Worm (Caenorhabditis elegans) whole organism, L4 larva: ENCODE results near the gene eri-9.
A peak's percentile ranks its signal among the peaks of the same experiment; 100 is the strongest.

Experiments used
- D1046.2 ChIP-seq: fragments of 200-800 bp; sonication (Bioruptor generic); IDR thresholded peaks from 2 replicates; pipeline ENCODE4 v1.3.6; 2022; ENCODE audit warnings: missing genetic modification characterization, missing compliant biosample characterization
- F37D6.2 ChIP-seq: sonication (generic microtip); optimal IDR thresholded peaks from 2 replicates; lab custom pipeline; 2016; ENCODE audit warnings: mild to moderate bottlenecking, missing genetic modification characterization, missing compliant biosample characterization
- R02D3.7 ChIP-seq: fragments of 150-350 bp; sonication (generic microtip); optimal IDR thresholded peaks from 3 replicates; lab custom pipeline; 2014; ENCODE audit warnings: missing biosample characterization, missing genetic modification characterization
- Y5F2A.4 ChIP-seq: fragments of 200-800 bp; sonication (Bioruptor generic); optimal IDR thresholded peaks from 2 replicates; lab custom pipeline; 2018; ENCODE audit warnings: mild to moderate bottlenecking, missing genetic modification characterization, missing compliant biosample characterization
- Y75B8A.6 ChIP-seq: fragments of 200-800 bp; sonication (Bioruptor generic); IDR thresholded peaks from 2 replicates; pipeline ENCODE4 v1.3.6; 2022; ENCODE audit warnings: missing genetic modification reagents, missing genetic modification characterization, missing compliant biosample characterization
- ZK337.2 ChIP-seq: fragments of 200-800 bp; sonication (Bioruptor generic); IDR thresholded peaks from 2 replicates; pipeline ENCODE4 v1.3.6; 2022; ENCODE audit warnings: missing genetic modification reagents, missing genetic modification characterization, missing compliant biosample characterization
- ZK546.5 ChIP-seq, 2 experiments: sonication (generic microtip); optimal IDR thresholded peaks; 2 replicates each; lab custom pipeline; 2017; ENCODE audit warnings: missing biosample characterization in 2 of 2, missing genetic modification characterization in 2 of 2
- attf-4 ChIP-seq: sonication (generic microtip); optimal IDR thresholded peaks from 3 replicates; lab custom pipeline; 2017; ENCODE audit warnings: missing biosample characterization, missing genetic modification characterization
- ceh-32 ChIP-seq: sonication (generic microtip); optimal IDR thresholded peaks from 2 replicates; lab custom pipeline; 2016; ENCODE audit warnings: mild to moderate bottlenecking, missing genetic modification characterization, missing compliant biosample characterization; ENCODE audit not compliant: poor library complexity
- ctbp-1 ChIP-seq: fragments of 200-800 bp; sonication (Bioruptor generic); IDR thresholded peaks from 2 replicates; pipeline ENCODE4 v1.3.6; 2022; ENCODE audit warnings: missing genetic modification reagents, missing genetic modification characterization, missing compliant biosample characterization
- daf-16 ChIP-seq, 3 experiments: sonication (generic microtip); optimal IDR thresholded peaks; 2 replicates each; lab custom pipeline; 2016 to 2017; ENCODE audit warnings: missing genetic modification characterization in 3 of 3, missing genetic modification reagents in 3 of 3, mild to moderate bottlenecking in 2 of 3, missing compliant biosample characterization in 2 of 3, missing biosample characterization in 1 of 3, moderate library complexity in 1 of 3
- daf-8 ChIP-seq: fragments of 200-800 bp; sonication (Bioruptor generic); IDR thresholded peaks from 2 replicates; pipeline ENCODE4 v1.3.6; 2022; ENCODE audit warnings: missing genetic modification characterization, missing compliant biosample characterization
- dmd-6 ChIP-seq: fragments of 200-800 bp; sonication (Bioruptor generic); IDR thresholded peaks from 2 replicates; pipeline ENCODE4 v1.3.6; 2022; ENCODE audit warnings: missing genetic modification reagents, missing genetic modification characterization, missing compliant biosample characterization
- dmd-8 ChIP-seq: fragments of 200-800 bp; sonication (Bioruptor generic); IDR thresholded peaks from 2 replicates; pipeline ENCODE4 v1.3.6; 2022; ENCODE audit warnings: missing genetic modification characterization, missing compliant biosample characterization
- dpl-1 ChIP-seq: fragments of 150-350 bp; optimal IDR thresholded peaks from 2 replicates; lab custom pipeline; 2014; ENCODE audit warnings: missing biosample characterization, missing genetic modification reagents, missing genetic modification characterization
- dve-1 ChIP-seq: sonication (generic microtip); optimal IDR thresholded peaks from 2 replicates; lab custom pipeline; 2017; ENCODE audit warnings: antibody characterized with exemption, mild to moderate bottlenecking, missing genetic modification characterization, missing compliant biosample characterization; ENCODE audit not compliant: insufficient read depth
- egl-43 ChIP-seq: fragments of 200-800 bp; sonication (Bioruptor generic); IDR thresholded peaks from 2 replicates; pipeline ENCODE4 v1.3.6; 2022; ENCODE audit warnings: missing genetic modification reagents, missing genetic modification characterization, missing compliant biosample characterization
- gei-8 ChIP-seq: fragments of 200-800 bp; sonication (Bioruptor generic); optimal IDR thresholded peaks from 2 replicates; lab custom pipeline; 2018; ENCODE audit warnings: mild to moderate bottlenecking, missing genetic modification characterization, missing compliant biosample characterization
- hif-1 ChIP-seq, 2 experiments: sonication (generic microtip); optimal IDR thresholded peaks; 2 replicates each; lab custom pipeline; 2016 to 2017; ENCODE audit warnings: missing compliant biosample characterization in 2 of 2, missing genetic modification characterization in 2 of 2, missing genetic modification reagents in 2 of 2, missing genotype in 2 of 2, mild to moderate bottlenecking in 1 of 2
- hlh-11 ChIP-seq: fragments of 200-800 bp; sonication (Bioruptor generic); optimal IDR thresholded peaks from 2 replicates; lab custom pipeline; 2018; ENCODE audit warnings: mild to moderate bottlenecking, missing genetic modification characterization, missing compliant biosample characterization
- jun-1 ChIP-seq: fragments of 150-350 bp; optimal IDR thresholded peaks from 2 replicates; lab custom pipeline; 2014; ENCODE audit warnings: missing biosample characterization, missing genetic modification reagents, missing genetic modification characterization
- lim-7 ChIP-seq: fragments of 200-800 bp; sonication (Bioruptor generic); IDR thresholded peaks from 2 replicates; pipeline ENCODE4 v1.3.6; 2022; ENCODE audit warnings: missing genetic modification characterization, missing compliant biosample characterization
- lin-15B ChIP-seq: fragments of 150-350 bp; sonication (generic microtip); optimal IDR thresholded peaks from 3 replicates; lab custom pipeline; 2014; ENCODE audit warnings: missing biosample characterization, missing genetic modification characterization
- lin-29 ChIP-seq: fragments of 200-800 bp; sonication (Bioruptor generic); IDR thresholded peaks from 2 replicates; pipeline ENCODE4 v1.3.6; 2022; ENCODE audit warnings: missing genetic modification reagents, missing genetic modification characterization, missing compliant biosample characterization
- lir-3 ChIP-seq: sonication (generic microtip); optimal IDR thresholded peaks from 2 replicates; lab custom pipeline; 2016; ENCODE audit warnings: mild to moderate bottlenecking, missing genetic modification characterization, missing compliant biosample characterization
- mdl-1 ChIP-seq, 2 experiments: fragments of 150-350 bp in 1 of 2; sonication (generic microtip) in 1 of 2; optimal IDR thresholded peaks; 2 replicates each; lab custom pipeline; 2014 to 2017; ENCODE audit warnings: missing biosample characterization in 2 of 2, missing genetic modification characterization in 2 of 2
- mes-2 ChIP-seq: sonication (generic microtip); optimal IDR thresholded peaks from 2 replicates; lab custom pipeline; 2016; ENCODE audit warnings: missing genotype, mild to moderate bottlenecking, missing genetic modification characterization, missing compliant biosample characterization; ENCODE audit not compliant: poor library complexity, severe bottlenecking
- mxl-2 ChIP-seq: fragments of 200-800 bp; sonication (Bioruptor generic); conservative IDR thresholded peaks from 2 replicates; pipeline ENCODE4 v1.3.6; 2022; ENCODE audit warnings: missing genetic modification reagents, missing genetic modification characterization, missing compliant biosample characterization
- mxl-3 ChIP-seq: fragments of 200-800 bp; sonication (Bioruptor generic); optimal IDR thresholded peaks from 2 replicates; lab custom pipeline; 2018; ENCODE audit warnings: mild to moderate bottlenecking, missing genetic modification characterization, missing compliant biosample characterization
- nhr-111 ChIP-seq: fragments of 200-800 bp; sonication (Bioruptor generic); optimal IDR thresholded peaks from 2 replicates; lab custom pipeline; 2018; ENCODE audit warnings: mild to moderate bottlenecking, missing genetic modification characterization, missing compliant biosample characterization
- nhr-237 ChIP-seq: sonication (generic microtip); optimal IDR thresholded peaks from 2 replicates; lab custom pipeline; 2017; ENCODE audit warnings: missing biosample characterization, missing genetic modification characterization
- nhr-28 ChIP-seq: fragments of 150-350 bp; optimal IDR thresholded peaks from 2 replicates; lab custom pipeline; 2014; ENCODE audit warnings: missing biosample characterization, missing genetic modification characterization
- nhr-41 ChIP-seq: fragments of 200-800 bp; sonication (Bioruptor generic); IDR thresholded peaks from 2 replicates; pipeline ENCODE4 v1.3.6; 2022; ENCODE audit warnings: missing genetic modification reagents, missing genetic modification characterization, missing compliant biosample characterization
- pha-4 ChIP-seq, 2 experiments: fragments of 150-350 bp in 1 of 2; fragments of 200-800 bp in 1 of 2; sonication (Bioruptor generic) in 1 of 2; IDR thresholded peaks in 1 of 2; optimal IDR thresholded peaks in 1 of 2; 2 replicates each; pipeline versions ENCODE4 v1.3.6 to Lab custom; 2014 to 2022; ENCODE audit warnings: missing genetic modification characterization in 2 of 2, missing genetic modification reagents in 2 of 2, missing biosample characterization in 1 of 2, missing compliant biosample characterization in 1 of 2
- pqm-1 ChIP-seq: sonication (generic microtip); optimal IDR thresholded peaks from 2 replicates; lab custom pipeline; 2017; ENCODE audit warnings: missing biosample characterization, missing genetic modification characterization
- saeg-2 ChIP-seq: fragments of 200-800 bp; sonication (Bioruptor generic); IDR thresholded peaks from 2 replicates; pipeline ENCODE4 v1.3.6; 2022; ENCODE audit warnings: missing genetic modification reagents, missing genetic modification characterization, missing compliant biosample characterization
- sdz-12 ChIP-seq: fragments of 200-800 bp; sonication (Bioruptor generic); optimal IDR thresholded peaks from 2 replicates; lab custom pipeline; 2018; ENCODE audit warnings: mild to moderate bottlenecking, missing genetic modification characterization, missing compliant biosample characterization
- snpc-1.2 ChIP-seq: fragments of 200-800 bp; sonication (Bioruptor generic); IDR thresholded peaks from 2 replicates; pipeline ENCODE4 v1.3.6; 2022; ENCODE audit warnings: missing genetic modification reagents, missing genetic modification characterization, missing compliant biosample characterization
- snpc-4 ChIP-seq: fragments of 150-350 bp; optimal IDR thresholded peaks from 2 replicates; lab custom pipeline; 2014; ENCODE audit warnings: missing biosample characterization, missing genetic modification characterization
- unc-130 ChIP-seq: sonication (generic microtip); optimal IDR thresholded peaks from 2 replicates; lab custom pipeline; 2016; ENCODE audit warnings: missing genetic modification reagents, missing genetic modification characterization, missing compliant biosample characterization
- zfp-3 ChIP-seq: fragments of 200-800 bp; sonication (Bioruptor generic); conservative IDR thresholded peaks from 2 replicates; pipeline ENCODE4 v1.3.6; 2022; ENCODE audit warnings: missing genetic modification reagents, missing genetic modification characterization, missing compliant biosample characterization
- zip-11 ChIP-seq: fragments of 200-800 bp; sonication (Bioruptor generic); IDR thresholded peaks from 2 replicates; pipeline ENCODE4 v1.3.6; 2022; ENCODE audit warnings: missing genetic modification characterization, missing compliant biosample characterization
- ztf-7 ChIP-seq: fragments of 150-350 bp; optimal IDR thresholded peaks from 2 replicates; lab custom pipeline; 2014; ENCODE audit warnings: missing biosample characterization, missing genetic modification characterization

Gene eri-9

ce11 chrIII:4906365-4906764, 25.9 kb upstream of the eri-9 start:
- TF ChIP-seq lim-7 (GFP tag; lab: Robert Waterston, UW) (no peak), nhr-41 (GFP tag; lab: Robert Waterston, UW) (0 out of 2 replicates have a peak, but pooled peaks have one; percentile 14), R02D3.7 (tag; lab: Kevin White, UChicago) (no peak), dpl-1 (peak; percentile 25), D1046.2 (no peak), saeg-2 (no peak), F37D6.2 (tag; lab: Kevin White, UChicago) (no peak), lin-29 (GFP tag; lab: Robert Waterston, UW) (no peak), gei-8 (GFP tag; lab: Kevin White, UChicago) (no peak), lin-15B (tag; lab: Kevin White, UChicago) (no peak), dmd-8 (GFP tag; lab: Robert Waterston, UW) (no peak), nhr-28 (peak; percentile 75), snpc-4 (tag; lab: Kevin White, UChicago) (no peak), pha-4 (GFP tag; IDR thresholded peaks at IDR 0.05; lab: Robert Waterston, UW) (no peak), pha-4 (tag; optimal IDR thresholded peaks at IDR 0.05; lab: Kevin White, UChicago) (no peak), mxl-2 (GFP tag; lab: Robert Waterston, UW) (no peak), ZK337.2 (GFP tag; lab: Robert Waterston, UW) (no peak), dmd-6 (GFP tag; lab: Robert Waterston, UW) (peak; percentile 33; the same call in 1 of the 2 replicates), jun-1 (tag; lab: Kevin White, UChicago) (no peak), snpc-1.2 (GFP tag; lab: Robert Waterston, UW) (no peak), egl-43 (GFP tag; lab: Robert Waterston, UW) (no peak), unc-130 (GFP tag; lab: Kevin White, UChicago) (no peak), dve-1 (tag; lab: Kevin White, UChicago) (peak; percentile 35), mxl-3 (GFP tag; lab: Kevin White, UChicago) (peak; percentile 25), hif-1 (tag; optimal IDR thresholded peaks at IDR 0.05; lab: Kevin White, UChicago) (no peak), nhr-111 (GFP tag; lab: Kevin White, UChicago) (no peak), mes-2 (peak; percentile 22), ZK546.5 (tag; optimal IDR thresholded peaks at IDR 0.05; lab: Kevin White, UChicago) (no peak), daf-16 (GFP tag; optimal IDR thresholded peaks at IDR 0.05; lab: Kevin White, UChicago) (no peak), daf-16 (tag; optimal IDR thresholded peaks at IDR 0.05; lab: Kevin White, UChicago) (peak; percentile 16), lir-3 (no peak), pqm-1 (peak; percentile 68), nhr-237 (no peak), ctbp-1 (GFP tag; lab: Robert Waterston, UW) (no peak)

ce11 chrIII:4906896-4907295, 25.4 kb upstream of the eri-9 start, which contains the start of gene rom-1:
Gene rom-1 (plus strand): TSS chrIII:4907196.
- no peak for TF ChIP-seq zip-11 (GFP tag; lab: Robert Waterston, UW)
- TF ChIP-seq zfp-3 (GFP tag; lab: Robert Waterston, UW): no peak
- no peak for TF ChIP-seq hlh-11 (tag; lab: Kevin White, UChicago)
- TF ChIP-seq Y75B8A.6 (GFP tag; lab: Robert Waterston, UW): no peak
- TF ChIP-seq daf-8 (GFP tag; lab: Robert Waterston, UW): no peak
- TF ChIP-seq ZK546.5 (tag; optimal IDR thresholded peaks at IDR 0.05; lab: Kevin White, UChicago): no peak
- TF ChIP-seq lir-3: no peak
- no peak for TF ChIP-seq daf-16 (GFP tag; optimal IDR thresholded peaks at IDR 0.05; lab: Kevin White, UChicago)
- TF ChIP-seq daf-16 (tag; optimal IDR thresholded peaks at IDR 0.05; lab: Kevin White, UChicago): no peak
- TF ChIP-seq nhr-41 (GFP tag; lab: Robert Waterston, UW): no peak
- TF ChIP-seq sdz-12 (GFP tag; lab: Kevin White, UChicago): no peak
- no peak for TF ChIP-seq pqm-1
- TF ChIP-seq Y5F2A.4 (GFP tag; lab: Kevin White, UChicago): no peak
- TF ChIP-seq dpl-1: no peak
- TF ChIP-seq attf-4 (tag; lab: Kevin White, UChicago): no peak
- no peak for TF ChIP-seq mdl-1 (tag; optimal IDR thresholded peaks at IDR 0.05; lab: Kevin White, UChicago)
- TF ChIP-seq ztf-7: no peak
- TF ChIP-seq ceh-32 (tag; lab: Kevin White, UChicago): no peak
